Worm (Caenorhabditis elegans) whole organism, L1 larva: ENCODE data around the gene sinh-1.

Experiments
- aly-2 ChIP-seq: fragments of 150-350 bp; optimal IDR thresholded peaks from 2 replicates; lab custom pipeline; 2014; ENCODE audit warnings: missing biosample characterization, missing genetic modification characterization
- ceh-90 ChIP-seq: sonication (generic microtip); optimal IDR thresholded peaks from 2 replicates; lab custom pipeline; 2016; ENCODE audit warnings: missing genetic modification characterization, missing compliant biosample characterization
- egl-27 ChIP-seq, 2 experiments: fragments of 150-350 bp in 1 of 2; sonication (generic microtip); optimal IDR thresholded peaks; 3 replicates each; lab custom pipeline; 2017 to 2018; ENCODE audit warnings: missing biosample characterization in 2 of 2, missing genetic modification characterization in 2 of 2, missing genetic modification reagents in 2 of 2
- lin-13 ChIP-seq: fragments of 150-350 bp; optimal IDR thresholded peaks from 2 replicates; lab custom pipeline; 2014; ENCODE audit warnings: missing biosample characterization, missing genetic modification reagents, missing genetic modification characterization
- lsy-2 ChIP-seq, 2 experiments: fragments of 150-350 bp; optimal IDR thresholded peaks; 2 replicates each; lab custom pipeline; 2014; ENCODE audit warnings: missing biosample characterization in 2 of 2, missing genetic modification characterization in 2 of 2
- pqm-1 ChIP-seq: sonication (generic microtip); optimal IDR thresholded peaks from 3 replicates; lab custom pipeline; 2017; ENCODE audit warnings: missing biosample characterization, missing genetic modification characterization
- skn-1 ChIP-seq: fragments of 150-350 bp; optimal IDR thresholded peaks from 2 replicates; lab custom pipeline; 2014; ENCODE audit warnings: missing biosample characterization, missing genetic modification characterization
- tbx-2 ChIP-seq: sonication (generic microtip); optimal IDR thresholded peaks from 2 replicates; lab custom pipeline; 2016; ENCODE audit warnings: missing genetic modification characterization, missing compliant biosample characterization
- zag-1 ChIP-seq: fragments of 150-350 bp; optimal IDR thresholded peaks from 2 replicates; lab custom pipeline; 2014; ENCODE audit warnings: missing biosample characterization, missing genetic modification characterization

DNA sequence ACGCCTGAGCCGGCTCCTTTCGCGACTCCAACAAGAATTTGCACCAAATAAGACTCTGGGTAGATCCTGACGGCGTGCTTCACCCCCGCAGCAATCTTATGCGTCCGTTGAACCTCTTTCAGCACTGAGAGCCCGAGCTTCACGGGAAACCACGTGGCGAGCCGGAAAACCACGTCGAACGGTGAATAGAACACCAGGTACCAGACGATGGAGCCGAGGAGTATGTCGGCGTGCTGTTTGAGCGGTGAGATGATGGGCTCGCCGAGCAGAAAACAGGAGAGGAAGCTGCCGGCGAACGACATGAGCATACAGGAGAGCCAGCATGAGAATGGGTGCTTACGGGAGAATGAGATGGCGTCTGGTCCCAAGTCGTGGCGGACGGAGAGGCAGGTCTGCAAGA, 50.5 kb downstream of the sinh-1 start:
- TF ChIP-seq tbx-2 (tag; lab: Kevin White, UChicago) (no peak), pqm-1 (tag; lab: Kevin White, UChicago) (no peak), skn-1 (tag; lab: Kevin White, UChicago) (no peak), lin-13 (GFP tag; lab: Kevin White, UChicago) (no peak), egl-27 (tag; optimal IDR thresholded peaks at IDR 0.05; lab: Kevin White, UChicago) (no peak), aly-2 (tag; lab: Kevin White, UChicago) (no peak), lsy-2 (tag; optimal IDR thresholded peaks at IDR 0.05; lab: Kevin White, UChicago) (no peak), ceh-90 (no peak), zag-1 (tag; lab: Kevin White, UChicago) (no peak)
